Worm (Caenorhabditis elegans) whole organism, late embryonic: ENCODE measurements around the gene nhr-152.

ENCODE experiments used
- ceh-18 ChIP-seq: sonication (generic microtip); optimal IDR thresholded peaks from 2 replicates; lab custom pipeline; 2016; ENCODE audit warnings: missing genetic modification characterization, missing compliant biosample characterization
- ceh-9 ChIP-seq: sonication (generic microtip); optimal IDR thresholded peaks from 2 replicates; lab custom pipeline; 2016; ENCODE audit warnings: mild to moderate bottlenecking, missing genetic modification characterization, inconsistent platforms, missing compliant biosample characterization
- hlh-13 ChIP-seq: fragments of 200-800 bp; sonication (Bioruptor generic); optimal IDR thresholded peaks from 2 replicates; lab custom pipeline; 2018; ENCODE audit warnings: mild to moderate bottlenecking, missing genetic modification characterization, missing compliant biosample characterization
- lim-6 ChIP-seq: sonication (generic microtip); optimal IDR thresholded peaks from 2 replicates; lab custom pipeline; 2016; ENCODE audit warnings: missing genetic modification characterization, missing compliant biosample characterization
- odd-2 ChIP-seq: sonication (generic microtip); optimal IDR thresholded peaks from 2 replicates; lab custom pipeline; 2017; ENCODE audit warnings: antibody characterized with exemption, mild to moderate bottlenecking, missing genetic modification characterization, missing compliant biosample characterization

DNA sequence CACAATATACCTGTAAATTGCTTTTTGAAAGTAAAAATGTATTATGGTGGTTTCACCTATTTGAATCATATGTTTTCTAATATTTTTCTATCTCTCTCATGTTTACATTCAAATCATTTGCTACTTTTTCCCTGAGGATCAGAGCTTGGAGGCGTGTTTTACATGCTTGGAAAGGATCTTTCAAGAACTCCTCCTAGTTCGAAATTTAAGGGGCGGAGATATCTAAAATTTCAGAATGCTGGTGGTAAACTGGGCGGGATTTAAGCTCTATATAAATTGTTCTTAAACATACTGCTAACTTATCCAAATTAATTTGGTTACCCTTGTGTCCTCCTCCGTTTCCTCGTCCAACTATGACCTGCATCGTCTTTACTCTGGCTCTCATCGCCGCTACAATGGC, 18.2 kb upstream of the nhr-152 start, which contains the start of gene C12D5.5:
- TF ChIP-seq ceh-18 (tag; lab: Kevin White, UChicago) (no peak), ceh-9 (tag; lab: Kevin White, UChicago) (no peak), lim-6 (tag; lab: Kevin White, UChicago) (no peak), odd-2 (no peak), hlh-13 (GFP tag; lab: Kevin White, UChicago) (no peak)
